Worm (Caenorhabditis elegans): ENCODE results near the gene grl-11.

DNA sequence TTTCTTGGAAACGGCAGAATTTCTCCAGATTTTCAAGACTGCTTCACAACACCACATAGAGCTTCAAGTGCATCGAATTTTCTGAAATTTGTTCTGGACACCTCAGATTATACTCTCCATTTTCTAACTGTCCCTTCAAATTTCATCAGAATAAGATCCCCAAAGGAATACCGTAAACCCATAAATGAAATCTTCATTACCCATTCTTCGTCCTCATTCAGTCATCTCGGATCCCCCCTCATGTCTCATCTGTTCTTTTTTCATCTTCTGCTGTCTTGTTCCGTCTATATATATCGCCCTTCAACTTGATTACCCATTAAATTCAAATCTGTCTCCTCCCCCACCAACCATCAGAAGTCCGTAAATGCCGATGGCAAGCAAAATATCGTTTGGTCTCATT lies 4.1 kb downstream of the grl-11 start:
- no peak for TF ChIP-seq mdl-1 (tag; optimal IDR thresholded peaks at IDR 0.05)
- TF ChIP-seq ceh-16 (tag; optimal IDR thresholded peaks at IDR 0.05), result no peak
- no peak for TF ChIP-seq nhr-77 (tag; optimal IDR thresholded peaks at IDR 0.05)
- no peak for TF ChIP-seq aly-2 (tag; optimal IDR thresholded peaks at IDR 0.05)
- TF ChIP-seq fkh-10 (GFP tag; optimal IDR thresholded peaks at IDR 0.05), result no peak
- no peak for TF ChIP-seq nhr-23 (tag; optimal IDR thresholded peaks at IDR 0.05)
- no peak for TF ChIP-seq elt-1 (tag; optimal IDR thresholded peaks at IDR 0.05)
- TF ChIP-seq ztf-11 (tag; optimal IDR thresholded peaks at IDR 0.05), result no peak
- no peak for TF ChIP-seq sea-2 (GFP tag; optimal IDR thresholded peaks at IDR 0.05)
- no peak for TF ChIP-seq ceh-82 (tag; optimal IDR thresholded peaks at IDR 0.05)
- no peak for TF ChIP-seq lsy-12 (tag; optimal IDR thresholded peaks at IDR 0.05)
- no peak for TF ChIP-seq egl-27 (tag; optimal IDR thresholded peaks at IDR 0.05)
- no peak for TF ChIP-seq tbx-2 (tag; optimal IDR thresholded peaks at IDR 0.05)
